Fruit fly (Drosophila melanogaster) whole organism, wandering third instar larva: ENCODE data around the gene Oatp33Eb.

Experiments used
- Dfd ChIP-seq: fragments of >200 bp; optimal IDR thresholded peaks from 2 replicates; lab custom pipeline; 2017; ENCODE audit warnings: missing biosample characterization, missing genetic modification characterization
- OdsH ChIP-seq: fragments of 200-800 bp; sonication (Bioruptor generic); optimal IDR thresholded peaks from 2 replicates; lab custom pipeline; 2016; ENCODE audit warnings: missing biosample characterization, mild to moderate bottlenecking, missing genetic modification characterization
- sage ChIP-seq: fragments of 200-800 bp; sonication (Bioruptor generic); optimal IDR thresholded peaks from 2 replicates; lab custom pipeline; 2016; ENCODE audit warnings: missing biosample characterization, mild to moderate bottlenecking, missing genetic modification characterization

DNA sequence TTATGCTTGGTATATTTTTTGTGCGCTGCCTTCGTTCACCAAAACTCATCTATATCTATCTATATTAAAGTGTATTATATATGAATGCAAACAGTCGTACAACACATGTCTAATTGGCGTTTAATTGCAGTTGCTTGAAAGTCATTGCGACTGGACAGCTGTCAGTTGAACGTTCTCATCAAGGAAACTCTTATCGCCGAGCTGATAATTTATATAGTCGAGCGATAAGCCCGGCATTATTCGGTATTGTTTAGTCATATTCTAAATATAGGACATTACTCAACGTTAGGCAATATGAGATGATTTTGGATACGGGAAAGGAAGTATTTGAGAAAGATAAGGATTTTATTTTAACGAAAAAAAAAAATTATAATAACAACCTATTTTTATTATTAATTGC lies 46.9 kb downstream of the Oatp33Eb start:
- no peak for TF ChIP-seq Dfd (GFP tag; lab: Kevin White, UChicago)
- no peak for TF ChIP-seq sage (GFP tag; lab: Kevin White, UChicago)
- TF ChIP-seq OdsH (GFP tag; lab: Kevin White, UChicago) = no peak
